Worm (Caenorhabditis elegans): ENCODE data around the gene zyg-8.
A peak's percentile ranks its signal among the peaks of the same experiment; 100 is the strongest.

The zyg-8 gene

ce11 chrIII:12061413-12061812 is at the start of gene zyg-8:
Gene zyg-8, plus strand, starts transcription at chrIII:12061713.
- no peak for TF ChIP-seq nhr-12 (tag; optimal IDR thresholded peaks at IDR 0.05)
- TF ChIP-seq mep-1 (tag; optimal IDR thresholded peaks at IDR 0.05) = no peak
- no peak for TF ChIP-seq fkh-4 (tag; optimal IDR thresholded peaks at IDR 0.05; ENCODE audit: borderline replicate concordance)
- no peak for TF ChIP-seq aha-1 (tag; optimal IDR thresholded peaks at IDR 0.05)
- TF ChIP-seq lir-3 (tag; optimal IDR thresholded peaks at IDR 0.05; ENCODE audit: poor library complexity) = no peak
- no peak for TF ChIP-seq ztf-4 (tag; optimal IDR thresholded peaks at IDR 0.05)
- no peak for TF ChIP-seq egl-13 (tag; optimal IDR thresholded peaks at IDR 0.05)
- no peak for TF ChIP-seq lin-14 (GFP tag; optimal IDR thresholded peaks at IDR 0.05)
- no peak for TF ChIP-seq nhr-20 (tag; optimal IDR thresholded peaks at IDR 0.05)
- TF ChIP-seq dpl-1 (GFP tag; optimal IDR thresholded peaks at IDR 0.05) = no peak
- TF ChIP-seq tbx-2 (tag; optimal IDR thresholded peaks at IDR 0.05) = no peak
- TF ChIP-seq ama-1 (optimal IDR thresholded peaks at IDR 0.05) = no peak
- TF ChIP-seq mab-9 (GFP tag; IDR thresholded peaks at IDR 0.05) = no peak
- TF ChIP-seq vab-15 (tag; optimal IDR thresholded peaks at IDR 0.05) = no peak
- TF ChIP-seq nhr-19 (GFP tag; conservative IDR thresholded peaks at IDR 0.05) = no peak
- TF ChIP-seq ces-1 (GFP tag; optimal IDR thresholded peaks at IDR 0.05) = no peak

ce11 chrIII:12013054-12013453 is 48.5 kb upstream of the zyg-8 start:
- TF ChIP-seq alr-1 (tag; optimal IDR thresholded peaks at IDR 0.05; ENCODE audit: borderline replicate concordance) (no peak), ztf-11 (tag; optimal IDR thresholded peaks at IDR 0.05) (no peak), lin-39 (tag; optimal IDR thresholded peaks at IDR 0.05) (no peak), fkh-8 (tag; optimal IDR thresholded peaks at IDR 0.05) (no peak), lin-14 (GFP tag; optimal IDR thresholded peaks at IDR 0.05) (peak; percentile 55), zip-4 (GFP tag; optimal IDR thresholded peaks at IDR 0.05) (no peak), dpl-1 (GFP tag; optimal IDR thresholded peaks at IDR 0.05) (peak in 1 of 3 experiments; percentile 13), pag-3 (tag; optimal IDR thresholded peaks at IDR 0.05; ENCODE audit: borderline replicate concordance, insufficient read depth) (no peak), unc-62 (GFP tag; optimal IDR thresholded peaks at IDR 0.05) (no peak), ceh-88 (GFP tag; IDR thresholded peaks at IDR 0.05) (no peak), blmp-1 (tag; optimal IDR thresholded peaks at IDR 0.05) (peak; percentile 39), F16B12.6 (tag; optimal IDR thresholded peaks at IDR 0.05) (no peak), hlh-4 (tag; optimal IDR thresholded peaks at IDR 0.05) (no peak), jun-1 (tag; optimal IDR thresholded peaks at IDR 0.05) (no peak), tlp-1 (tag; optimal IDR thresholded peaks at IDR 0.05) (no peak), nhr-47 (tag; optimal IDR thresholded peaks at IDR 0.05) (no peak), efl-1 (optimal IDR thresholded peaks at IDR 0.05) (no peak), efl-1 (GFP tag; optimal IDR thresholded peaks at IDR 0.05 in 1 of 2) (peak in 1 of 2 experiments; percentile 60), isw-1 (GFP tag; IDR thresholded peaks at IDR 0.05) (no peak), hlh-17 (GFP tag; optimal IDR thresholded peaks at IDR 0.05; ENCODE audit: borderline replicate concordance) (no peak), nhr-85 (tag) (peak; percentile 85), efl-3 (GFP tag; optimal IDR thresholded peaks at IDR 0.05) (no peak), mef-2 (tag; optimal IDR thresholded peaks at IDR 0.05) (no peak), nhr-12 (tag; optimal IDR thresholded peaks at IDR 0.05) (no peak), elt-2 (tag; optimal IDR thresholded peaks at IDR 0.05) (no peak), sptf-1 (tag; optimal IDR thresholded peaks at IDR 0.05) (no peak), unc-130 (tag; optimal IDR thresholded peaks at IDR 0.05) (no peak), nhr-11 (tag; optimal IDR thresholded peaks at IDR 0.05) (no peak), lin-35 (GFP tag; optimal IDR thresholded peaks at IDR 0.05) (peak in 1 of 2 experiments; percentile 9), nhr-71 (tag; optimal IDR thresholded peaks at IDR 0.05) (peak; percentile 13), unc-86 (tag; optimal IDR thresholded peaks at IDR 0.05) (no peak), sup-37 (GFP tag; optimal IDR thresholded peaks at IDR 0.05) (no peak), hpl-2 (GFP tag; optimal IDR thresholded peaks at IDR 0.05) (no peak), ceh-82 (tag; optimal IDR thresholded peaks at IDR 0.05) (no peak), mab-9 (GFP tag; IDR thresholded peaks at IDR 0.05) (no peak), irx-1 (tag; optimal IDR thresholded peaks at IDR 0.05) (no peak), skn-1 (tag; optimal IDR thresholded peaks at IDR 0.05) (peak; percentile 4), egl-13 (tag; optimal IDR thresholded peaks at IDR 0.05) (no peak), C34B4.2 (tag; optimal IDR thresholded peaks at IDR 0.05) (no peak), ets-5 (GFP tag; IDR thresholded peaks at IDR 0.05) (no peak), lsy-2 (tag; optimal IDR thresholded peaks at IDR 0.05) (no peak)

Measured in whole organism, L1 larva.